Fruit fly (Drosophila melanogaster): ENCODE data around the gene Axn.
A peak's percentile ranks its signal among the peaks of the same experiment; 100 is the strongest.

Gene Axn

dm6 chr3R:30061154-30061482 is 38.5 kb downstream of the Axn start (continued):
- TF ChIP-seq Bdp1 (GFP tag; optimal IDR thresholded peaks at IDR 0.05) (peak; percentile 35), ash1 (GFP tag; optimal IDR thresholded peaks at IDR 0.05) (no peak), pzg (GFP tag; optimal IDR thresholded peaks at IDR 0.05) (no peak), CG9932 (GFP tag; IDR thresholded peaks at IDR 0.05) (peak; percentile 68), CG6765 (GFP tag; optimal IDR thresholded peaks at IDR 0.05) (peak; percentile 68), CG32772 (GFP tag; IDR thresholded peaks at IDR 0.05) (peak; percentile 91), trh (GFP tag; optimal IDR thresholded peaks at IDR 0.05) (peak; percentile 26), Dip3 (GFP tag; optimal IDR thresholded peaks at IDR 0.05) (peak; percentile 62), CG6654 (GFP tag; optimal IDR thresholded peaks at IDR 0.05) (peak; percentile 68), stwl (tag; optimal IDR thresholded peaks at IDR 0.05) (peak; percentile 20), Xbp1 (GFP tag; optimal IDR thresholded peaks at IDR 0.05) (peak; percentile 79), dysf (GFP tag; IDR thresholded peaks at IDR 0.05) (peak; percentile 88), fd96Cb (tag; optimal IDR thresholded peaks at IDR 0.05) (peak; percentile 94), Meics (GFP tag; optimal IDR thresholded peaks at IDR 0.05) (peak; percentile 82), gro (GFP tag; optimal IDR thresholded peaks at IDR 0.05) (peak; percentile 1), Lhr (GFP tag; optimal IDR thresholded peaks at IDR 0.05) (no peak), lilli (GFP tag; optimal IDR thresholded peaks at IDR 0.05) (peak; percentile 45), Adf1 (GFP tag; IDR thresholded peaks at IDR 0.05) (peak; percentile 40; the same call in 1 of the 2 replicates), Hr51 (GFP tag; optimal IDR thresholded peaks at IDR 0.05) (peak; percentile 26 to 83), CG8388 (GFP tag; optimal IDR thresholded peaks at IDR 0.05) (peak; percentile 91), fru (optimal IDR thresholded peaks at IDR 0.05) (no peak), CG2889 (GFP tag; IDR thresholded peaks at IDR 0.05) (peak; percentile 79; the same call in 2 of the 3 replicates), CG7963 (GFP tag; IDR thresholded peaks at IDR 0.05; ENCODE audit: partially characterized antibody) (no peak), CG9817 (tag; optimal IDR thresholded peaks at IDR 0.05) (peak; percentile 79), Chrac-16 (GFP tag; optimal IDR thresholded peaks at IDR 0.05) (peak; percentile 64), inv (GFP tag; IDR thresholded peaks at IDR 0.05; ENCODE audit: partially characterized antibody) (no peak), Atf-2 (GFP tag; optimal IDR thresholded peaks at IDR 0.05) (peak; percentile 54), kay (GFP tag; optimal IDR thresholded peaks at IDR 0.05) (peak; percentile 32), ase (GFP tag; IDR thresholded peaks at IDR 0.05) (peak; percentile 91), CG4404 (GFP tag; IDR thresholded peaks at IDR 0.05) (peak; percentile 57), CG4282 (GFP tag; optimal IDR thresholded peaks at IDR 0.05) (no peak), BtbVII (GFP tag; optimal IDR thresholded peaks at IDR 0.05) (peak; percentile 76), vvl (GFP tag; IDR thresholded peaks at IDR 0.05) (peak; percentile 95), CG3847 (GFP tag; IDR thresholded peaks at IDR 0.05) (peak; percentile 59), CG2120 (GFP tag; optimal IDR thresholded peaks at IDR 0.05) (peak; percentile 48), ro (GFP tag; IDR thresholded peaks at IDR 0.05) (peak; percentile 38; the same call in 1 of the 2 replicates), CG32532 (GFP tag; IDR thresholded peaks at IDR 0.05) (peak; percentile 79), Hey (tag; optimal IDR thresholded peaks at IDR 0.05) (no peak), CG15479 (GFP tag; optimal IDR thresholded peaks at IDR 0.05) (no peak), CG33213 (GFP tag; optimal IDR thresholded peaks at IDR 0.05) (peak; percentile 82), Lpt (GFP tag; optimal IDR thresholded peaks at IDR 0.05) (no peak), ci (GFP tag; IDR thresholded peaks at IDR 0.05) (peak; percentile 97), CG18262 (tag; optimal IDR thresholded peaks at IDR 0.05) (peak; percentile 85), Gsc (GFP tag; IDR thresholded peaks at IDR 0.05) (peak; percentile 67), Tbp (GFP tag; optimal IDR thresholded peaks at IDR 0.05) (no peak), ERR (GFP tag; optimal IDR thresholded peaks at IDR 0.05) (peak; percentile 77), sug (tag; optimal IDR thresholded peaks at IDR 0.05) (peak; percentile 69), tll (GFP tag; optimal IDR thresholded peaks at IDR 0.05) (no peak), klu (GFP tag; IDR thresholded peaks at IDR 0.05) (peak; percentile 75), Oaz (GFP tag; IDR thresholded peaks at IDR 0.05) (peak; percentile 84), CG16813 (GFP tag; IDR thresholded peaks at IDR 0.05; ENCODE audit: partially characterized antibody) (no peak), CG7372 (GFP tag; IDR thresholded peaks at IDR 0.05) (peak; percentile 76)

Measured in whole organism, embryonic.